Worm (Caenorhabditis elegans) whole organism, L1 larva: ENCODE measurements around the gene Y39G8B.10.
A peak's percentile ranks its signal among the peaks of the same experiment; 100 is the strongest.

Experiments used
- C04F5.9 ChIP-seq: sonication (generic microtip); optimal IDR thresholded peaks from 2 replicates; lab custom pipeline; 2016; ENCODE audit warnings: missing genetic modification characterization, missing compliant biosample characterization
- C34B4.2 ChIP-seq: sonication (generic microtip); optimal IDR thresholded peaks from 2 replicates; lab custom pipeline; 2017; ENCODE audit warnings: mild to moderate bottlenecking, missing genetic modification characterization, missing compliant biosample characterization
- F16B12.6 ChIP-seq: fragments of 150-350 bp; optimal IDR thresholded peaks from 2 replicates; lab custom pipeline; 2014; ENCODE audit warnings: missing biosample characterization, missing genetic modification characterization
- aly-2 ChIP-seq: fragments of 150-350 bp; optimal IDR thresholded peaks from 2 replicates; lab custom pipeline; 2014; ENCODE audit warnings: missing biosample characterization, missing genetic modification characterization
- ama-1 ChIP-seq: fragments of 150-350 bp; optimal IDR thresholded peaks from 2 replicates; lab custom pipeline; 2014
- blmp-1 ChIP-seq: fragments of 150-350 bp; optimal IDR thresholded peaks from 2 replicates; lab custom pipeline; 2014; ENCODE audit warnings: missing biosample characterization, missing genetic modification characterization
- ceh-82 ChIP-seq, 3 experiments: fragments of 150-350 bp in 1 of 3; sonication (generic microtip) in 2 of 3; optimal IDR thresholded peaks; 2 replicates each; lab custom pipeline; 2014 to 2017; ENCODE audit warnings: missing biosample characterization in 3 of 3, missing genetic modification characterization in 3 of 3
- ceh-88 ChIP-seq: fragments of 200-800 bp; sonication (Bioruptor generic); IDR thresholded peaks from 2 replicates; pipeline ENCODE4 v1.3.6; 2022; ENCODE audit warnings: missing genetic modification characterization, missing compliant biosample characterization
- dpl-1 ChIP-seq, 3 experiments: fragments of 150-350 bp in 2 of 3; sonication (generic microtip) in 1 of 3; optimal IDR thresholded peaks; 2 replicates each; lab custom pipeline; 2014 to 2017; ENCODE audit warnings: missing biosample characterization in 3 of 3, missing genetic modification characterization in 3 of 3, missing genetic modification reagents in 3 of 3
- egl-27 ChIP-seq, 2 experiments: fragments of 150-350 bp in 1 of 2; sonication (generic microtip); optimal IDR thresholded peaks; 3 replicates each; lab custom pipeline; 2017 to 2018; ENCODE audit warnings: missing biosample characterization in 2 of 2, missing genetic modification characterization in 2 of 2, missing genetic modification reagents in 2 of 2
- elt-2 ChIP-seq: sonication (generic microtip); optimal IDR thresholded peaks from 2 replicates; lab custom pipeline; 2016; ENCODE audit warnings: missing genetic modification characterization, mild to moderate bottlenecking, inconsistent platforms, missing compliant biosample characterization, missing genetic modification reagents
- elt-3 ChIP-seq, 6 experiments: fragments of 150-350 bp in 1 of 6; sonication (generic microtip); optimal IDR thresholded peaks; 2 replicates each; lab custom pipeline; 2017 to 2018; ENCODE audit warnings: missing biosample characterization in 6 of 6, missing genetic modification characterization in 6 of 6, inconsistent platforms in 1 of 6
- fkh-10 ChIP-seq: sonication (generic microtip); optimal IDR thresholded peaks from 2 replicates; lab custom pipeline; 2017; ENCODE audit warnings: missing biosample characterization, missing genetic modification reagents, missing genetic modification characterization
- fkh-8 ChIP-seq: sonication (generic microtip); optimal IDR thresholded peaks from 2 replicates; lab custom pipeline; 2016; ENCODE audit warnings: mild to moderate bottlenecking, missing genetic modification characterization, missing compliant biosample characterization
- fos-1 ChIP-seq: fragments of 150-350 bp; optimal IDR thresholded peaks from 2 replicates; lab custom pipeline; 2014; ENCODE audit warnings: missing biosample characterization, missing genetic modification characterization
- hlh-17 ChIP-seq: fragments of 200-800 bp; sonication (Bioruptor generic); optimal IDR thresholded peaks from 2 replicates; lab custom pipeline; 2018; ENCODE audit warnings: missing genetic modification characterization, mild to moderate bottlenecking, missing compliant biosample characterization, moderate library complexity, borderline replicate concordance
- hlh-4 ChIP-seq: sonication (generic microtip); optimal IDR thresholded peaks from 2 replicates; lab custom pipeline; 2016; ENCODE audit warnings: mild to moderate bottlenecking, missing genetic modification characterization, missing compliant biosample characterization
- hpl-2 ChIP-seq: fragments of 150-350 bp; optimal IDR thresholded peaks from 2 replicates; lab custom pipeline; 2014; ENCODE audit warnings: missing biosample characterization, missing genetic modification reagents, missing genetic modification characterization
- irx-1 ChIP-seq: sonication (generic microtip); optimal IDR thresholded peaks from 2 replicates; lab custom pipeline; 2016; ENCODE audit warnings: missing genetic modification characterization, missing compliant biosample characterization
- isw-1 ChIP-seq: fragments of 200-800 bp; sonication (Bioruptor generic); IDR thresholded peaks from 2 replicates; pipeline ENCODE4 v1.3.6; 2022; ENCODE audit warnings: missing genetic modification characterization, missing compliant biosample characterization
- jun-1 ChIP-seq: fragments of 150-350 bp; optimal IDR thresholded peaks from 2 replicates; lab custom pipeline; 2014; ENCODE audit warnings: missing biosample characterization, missing genetic modification reagents, missing genetic modification characterization
- lin-13 ChIP-seq: fragments of 150-350 bp; optimal IDR thresholded peaks from 2 replicates; lab custom pipeline; 2014; ENCODE audit warnings: missing biosample characterization, missing genetic modification reagents, missing genetic modification characterization
- lin-14 ChIP-seq: fragments of 200-800 bp; sonication (Bioruptor generic); optimal IDR thresholded peaks from 2 replicates; lab custom pipeline; 2018; ENCODE audit warnings: mild to moderate bottlenecking, missing genetic modification characterization, moderate library complexity, missing compliant biosample characterization
- lin-35 ChIP-seq, 2 experiments: fragments of 150-350 bp; optimal IDR thresholded peaks; 2 replicates each; lab custom pipeline; 2014; ENCODE audit warnings: missing biosample characterization in 2 of 2, missing genetic modification characterization in 2 of 2, missing genetic modification reagents in 2 of 2
- lin-39 ChIP-seq: fragments of 150-350 bp; optimal IDR thresholded peaks from 2 replicates; lab custom pipeline; 2014; ENCODE audit warnings: missing biosample characterization, missing genetic modification reagents, missing genetic modification characterization
- lir-3 ChIP-seq: sonication (generic microtip); optimal IDR thresholded peaks from 2 replicates; lab custom pipeline; 2016; ENCODE audit warnings: mild to moderate bottlenecking, missing genetic modification characterization, moderate library complexity, missing compliant biosample characterization; ENCODE audit not compliant: poor library complexity
- lsy-2 ChIP-seq, 2 experiments: fragments of 150-350 bp; optimal IDR thresholded peaks; 2 replicates each; lab custom pipeline; 2014; ENCODE audit warnings: missing biosample characterization in 2 of 2, missing genetic modification characterization in 2 of 2
- mep-1 ChIP-seq: fragments of 150-350 bp; optimal IDR thresholded peaks from 2 replicates; lab custom pipeline; 2014; ENCODE audit warnings: missing biosample characterization, missing genetic modification characterization
- nhr-12 ChIP-seq: sonication (generic microtip); optimal IDR thresholded peaks from 2 replicates; lab custom pipeline; 2017; ENCODE audit warnings: missing biosample characterization, missing genetic modification characterization
- nhr-20 ChIP-seq: sonication (generic microtip); optimal IDR thresholded peaks from 2 replicates; lab custom pipeline; 2016; ENCODE audit warnings: mild to moderate bottlenecking, missing genetic modification characterization, missing compliant biosample characterization
- nhr-28 ChIP-seq: fragments of 150-350 bp; optimal IDR thresholded peaks from 2 replicates; lab custom pipeline; 2014; ENCODE audit warnings: missing biosample characterization, missing genetic modification characterization
- nhr-47 ChIP-seq: sonication (generic microtip); optimal IDR thresholded peaks from 2 replicates; lab custom pipeline; 2016; ENCODE audit warnings: mild to moderate bottlenecking, missing genetic modification characterization, moderate library complexity, missing compliant biosample characterization
- nhr-71 ChIP-seq: sonication (generic microtip); optimal IDR thresholded peaks from 2 replicates; lab custom pipeline; 2016; ENCODE audit warnings: mild to moderate bottlenecking, missing genetic modification characterization, moderate library complexity, missing compliant biosample characterization
- nhr-85 ChIP-seq: sonication (generic microtip); peaks from one replicate; lab custom pipeline; 2016; ENCODE audit warnings: missing genetic modification characterization, inconsistent platforms, missing compliant biosample characterization
- nhr-90 ChIP-seq: sonication (generic microtip); optimal IDR thresholded peaks from 2 replicates; lab custom pipeline; 2016; ENCODE audit warnings: mild to moderate bottlenecking, missing genetic modification characterization, missing compliant biosample characterization; ENCODE audit not compliant: poor library complexity
- pag-3 ChIP-seq: sonication (generic microtip); optimal IDR thresholded peaks from 2 replicates; lab custom pipeline; 2017; ENCODE audit warnings: missing genetic modification characterization, mild to moderate bottlenecking, missing compliant biosample characterization, antibody characterized with exemption, borderline replicate concordance; ENCODE audit not compliant: insufficient read depth
- skn-1 ChIP-seq: fragments of 150-350 bp; optimal IDR thresholded peaks from 2 replicates; lab custom pipeline; 2014; ENCODE audit warnings: missing biosample characterization, missing genetic modification characterization
- snpc-4 ChIP-seq: fragments of 150-350 bp; optimal IDR thresholded peaks from 2 replicates; lab custom pipeline; 2014; ENCODE audit warnings: missing biosample characterization, missing genetic modification characterization
- snu-23 ChIP-seq: sonication (generic microtip); optimal IDR thresholded peaks from 2 replicates; lab custom pipeline; 2016; ENCODE audit warnings: missing genetic modification characterization, missing compliant biosample characterization
- sox-4 ChIP-seq: sonication (generic microtip); optimal IDR thresholded peaks from 2 replicates; lab custom pipeline; 2016; ENCODE audit warnings: missing genetic modification characterization, missing compliant biosample characterization
- sup-37 ChIP-seq: fragments of 200-800 bp; sonication (Bioruptor generic); optimal IDR thresholded peaks from 2 replicates; lab custom pipeline; 2018; ENCODE audit warnings: mild to moderate bottlenecking, missing genetic modification characterization, missing compliant biosample characterization
- tbx-2 ChIP-seq: sonication (generic microtip); optimal IDR thresholded peaks from 2 replicates; lab custom pipeline; 2016; ENCODE audit warnings: missing genetic modification characterization, missing compliant biosample characterization
- tlp-1 ChIP-seq: fragments of 150-350 bp; optimal IDR thresholded peaks from 2 replicates; lab custom pipeline; 2014; ENCODE audit warnings: missing biosample characterization, missing genetic modification characterization
- unc-30 ChIP-seq: sonication (generic microtip); optimal IDR thresholded peaks from 2 replicates; lab custom pipeline; 2017; ENCODE audit warnings: missing biosample characterization, missing genetic modification characterization
- unc-62 ChIP-seq: fragments of 150-350 bp; optimal IDR thresholded peaks from 2 replicates; lab custom pipeline; 2014; ENCODE audit warnings: missing biosample characterization, missing genetic modification reagents, missing genetic modification characterization
- unc-98 ChIP-seq: fragments of 200-800 bp; sonication (Bioruptor generic); IDR thresholded peaks from 2 replicates; pipeline ENCODE4 v1.3.6; 2022; ENCODE audit warnings: missing genetic modification characterization, missing compliant biosample characterization
- vab-15 ChIP-seq: sonication (generic microtip); optimal IDR thresholded peaks from 2 replicates; lab custom pipeline; 2017; ENCODE audit warnings: missing genotype, mild to moderate bottlenecking, missing genetic modification characterization, missing compliant biosample characterization
- ztf-11 ChIP-seq, 2 experiments: sonication (generic microtip); optimal IDR thresholded peaks; 2 replicates each; lab custom pipeline; 2016 to 2017; ENCODE audit warnings: missing genetic modification characterization in 2 of 2, missing biosample characterization in 1 of 2, missing compliant biosample characterization in 1 of 2
- ztf-4 ChIP-seq: fragments of 150-350 bp; optimal IDR thresholded peaks from 2 replicates; lab custom pipeline; 2014; ENCODE audit warnings: missing biosample characterization, missing genetic modification characterization

The Y39G8B.10 gene

DNA sequence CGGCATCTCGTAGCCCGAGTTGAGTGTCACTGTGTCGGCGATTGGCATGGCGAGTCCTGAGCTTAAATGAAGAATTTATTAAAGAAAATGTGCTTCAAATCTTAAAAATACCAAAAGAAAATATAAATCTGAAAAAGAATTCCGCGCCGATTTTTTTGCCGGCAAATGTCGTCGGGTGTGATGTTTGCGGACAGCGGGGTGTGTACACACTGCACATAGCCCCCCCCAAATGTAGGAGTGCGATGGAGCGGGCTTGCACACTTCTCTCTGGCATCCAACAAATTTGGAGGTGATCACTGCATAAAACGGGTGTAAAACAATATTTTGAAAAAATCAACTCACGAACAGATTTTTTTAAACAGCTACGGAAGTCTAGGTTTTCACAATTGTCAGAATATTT is 6.8 kb downstream of the Y39G8B.10 start, which contains the start of gene Y39G8B.2 (continued):
- no peak for TF ChIP-seq egl-27 (tag; optimal IDR thresholded peaks at IDR 0.05; lab: Kevin White, UChicago)
- peak; percentile 83 to 88 (median 86) for TF ChIP-seq dpl-1 (GFP tag; optimal IDR thresholded peaks at IDR 0.05; lab: Kevin White, UChicago)
- TF ChIP-seq nhr-28 (tag; lab: Kevin White, UChicago), result no peak
- peak in 2 of 6 experiments; percentile 49 to 54 for TF ChIP-seq elt-3 (tag; optimal IDR thresholded peaks at IDR 0.05; lab: Kevin White, UChicago)
- TF ChIP-seq nhr-47, result peak; percentile 86
- peak; percentile 4 to 93 (median 64) for TF ChIP-seq ceh-82 (tag; optimal IDR thresholded peaks at IDR 0.05; lab: Kevin White, UChicago)
- TF ChIP-seq C34B4.2, result no peak
- TF ChIP-seq blmp-1 (tag; lab: Kevin White, UChicago), result peak; percentile 59
- no peak for TF ChIP-seq lin-39
- peak; percentile 69 for TF ChIP-seq nhr-90 (tag; lab: Kevin White, UChicago)
- peak; percentile 86 for TF ChIP-seq snu-23 (GFP tag; lab: Kevin White, UChicago)
- TF ChIP-seq fkh-10 (GFP tag; lab: Kevin White, UChicago), result peak; percentile 65
- peak; percentile 37 for TF ChIP-seq elt-2
- peak; percentile 87 for TF ChIP-seq lin-13 (GFP tag; lab: Kevin White, UChicago)
- TF ChIP-seq C04F5.9, result peak; percentile 45
- TF ChIP-seq hlh-4 (tag; lab: Kevin White, UChicago), result no peak
- peak; percentile 89 for TF ChIP-seq snpc-4 (tag; lab: Kevin White, UChicago)
- TF ChIP-seq nhr-71, result peak; percentile 88
- peak; percentile 30 for TF ChIP-seq ztf-4 (tag; lab: Kevin White, UChicago)
- TF ChIP-seq ceh-88, result peak; percentile 46; the same call in 1 of the 2 replicates
- peak; percentile 79 for TF ChIP-seq jun-1 (tag; lab: Kevin White, UChicago)
- TF ChIP-seq sup-37 (GFP tag; lab: Kevin White, UChicago), result no peak
- no peak for TF ChIP-seq tlp-1 (tag; lab: Kevin White, UChicago)
- TF ChIP-seq fkh-8 (tag; lab: Kevin White, UChicago), result peak; percentile 82
- no peak for TF ChIP-seq unc-30 (tag; lab: Kevin White, UChicago)
- TF ChIP-seq aly-2 (tag; lab: Kevin White, UChicago), result peak; percentile 25
- no peak for TF ChIP-seq ama-1
- TF ChIP-seq nhr-20 (tag; lab: Kevin White, UChicago), result peak; percentile 86
- TF ChIP-seq irx-1 (tag; lab: Kevin White, UChicago), result peak; percentile 60
- TF ChIP-seq hpl-2 (GFP tag; lab: Kevin White, UChicago), result no peak
- TF ChIP-seq F16B12.6 (tag; lab: Kevin White, UChicago), result peak; percentile 99
- peak; percentile 38 for TF ChIP-seq pag-3 (tag; lab: Kevin White, UChicago)
- no peak for TF ChIP-seq unc-62 (GFP tag; lab: Kevin White, UChicago)
- TF ChIP-seq lir-3 (tag; lab: Kevin White, UChicago), result no peak

DNA sequence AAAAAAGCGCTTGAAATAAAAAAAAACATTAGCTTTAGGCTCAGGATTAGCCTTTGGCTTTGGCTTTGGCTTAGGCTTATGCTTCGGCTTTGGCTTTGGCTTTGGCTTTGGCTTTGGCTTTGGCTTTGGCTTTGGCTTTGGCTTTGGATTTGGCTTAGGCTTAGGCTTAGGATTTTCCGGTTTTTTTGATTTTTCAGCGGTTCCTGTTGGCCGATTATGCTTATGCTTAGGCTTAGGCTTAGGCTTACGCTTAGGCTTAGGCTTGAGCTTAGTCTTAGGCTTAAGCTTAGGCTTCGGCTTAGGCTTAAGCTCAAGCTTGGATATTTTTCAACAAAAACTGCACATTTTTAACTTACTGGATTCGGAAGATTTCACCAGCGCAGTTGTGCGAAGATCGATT is 8.8 kb downstream of the Y39G8B.10 start:
- no peak for TF ChIP-seq hlh-17 (GFP tag; lab: Kevin White, UChicago)

DNA sequence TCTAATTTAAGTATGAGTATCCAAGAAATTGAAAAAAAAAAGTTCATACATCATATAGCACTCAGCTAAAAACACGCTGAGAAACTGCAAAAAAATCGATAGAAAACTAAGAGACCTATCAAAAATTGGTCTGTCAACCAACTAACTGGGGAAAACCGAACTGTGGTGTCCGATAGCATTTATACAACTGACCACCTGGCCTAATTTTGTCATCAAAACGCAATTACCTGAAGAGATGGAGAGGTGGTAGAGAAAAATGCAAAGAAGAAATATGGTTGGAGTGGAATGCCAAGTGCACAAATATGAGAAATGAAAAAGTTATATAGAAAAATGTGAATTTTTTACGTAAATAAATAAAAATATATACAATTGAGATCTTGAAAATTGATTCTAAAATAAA is 9.4 kb downstream of the Y39G8B.10 start, which contains the start of gene Y39G8B.1:
Gene Y39G8B.1 (minus strand): TSS at position 299 of the 400 bp plus-strand sequence.
- TF ChIP-seq sox-4 (tag; lab: Kevin White, UChicago) (no peak), blmp-1 (tag; lab: Kevin White, UChicago) (peak; percentile 58), lin-35 (GFP tag; optimal IDR thresholded peaks at IDR 0.05; lab: Kevin White, UChicago) (peak in 1 of 2 experiments; percentile 33), lin-13 (GFP tag; lab: Kevin White, UChicago) (no peak), mep-1 (tag; lab: Kevin White, UChicago) (peak; percentile 47), ztf-11 (tag; optimal IDR thresholded peaks at IDR 0.05; lab: Kevin White, UChicago) (no peak), elt-3 (tag; optimal IDR thresholded peaks at IDR 0.05; lab: Kevin White, UChicago) (no peak), fos-1 (no peak), nhr-85 (tag; lab: Kevin White, UChicago) (no peak), fkh-8 (tag; lab: Kevin White, UChicago) (no peak), isw-1 (GFP tag; lab: Robert Waterston, UW) (no peak), dpl-1 (GFP tag; optimal IDR thresholded peaks at IDR 0.05; lab: Kevin White, UChicago) (peak in 1 of 3 experiments; percentile 9), tbx-2 (tag; lab: Kevin White, UChicago) (no peak), unc-98 (no peak), skn-1 (tag; lab: Kevin White, UChicago) (peak; percentile 1), ceh-88 (no peak), lir-3 (tag; lab: Kevin White, UChicago) (no peak), F16B12.6 (tag; lab: Kevin White, UChicago) (peak; percentile 35), nhr-71 (no peak), vab-15 (tag; lab: Kevin White, UChicago) (no peak), lin-14 (GFP tag; lab: Kevin White, UChicago) (no peak), fkh-10 (GFP tag; lab: Kevin White, UChicago) (no peak), nhr-12 (tag; lab: Kevin White, UChicago) (no peak), lsy-2 (tag; optimal IDR thresholded peaks at IDR 0.05; lab: Kevin White, UChicago) (peak in 1 of 2 experiments; percentile 7)
